Fruit fly (Drosophila melanogaster): Measurements from ENCODE around the gene CG5280.

Gene CG5280

dm6 chr3L:9023627-9024026 lies 33.6 kb upstream of the CG5280 start (continued):
- TF ChIP-seq gsb-n (tag; optimal IDR thresholded peaks at IDR 0.05) (peak; percentile 45), PHDP (tag; optimal IDR thresholded peaks at IDR 0.05) (peak; percentile 52), prd (optimal IDR thresholded peaks at IDR 0.05) (no peak), prd (GFP tag; IDR thresholded peaks at IDR 0.05) (peak; percentile 89), br (optimal IDR thresholded peaks at IDR 0.05) (no peak), unc-4 (GFP tag; IDR thresholded peaks at IDR 0.05; ENCODE audit: partially characterized antibody) (no peak), CG12155 (GFP tag; optimal IDR thresholded peaks at IDR 0.05) (peak; percentile 67), dimm (GFP tag; IDR thresholded peaks at IDR 0.05) (no peak), CG4328 (GFP tag; optimal IDR thresholded peaks at IDR 0.05) (no peak), nau (GFP tag; optimal IDR thresholded peaks at IDR 0.05) (no peak), Hmx (GFP tag; optimal IDR thresholded peaks at IDR 0.05) (no peak), Dad (GFP tag; optimal IDR thresholded peaks at IDR 0.05) (peak; percentile 40), CG16815 (GFP tag; optimal IDR thresholded peaks at IDR 0.05) (peak; percentile 75), btn (GFP tag; optimal IDR thresholded peaks at IDR 0.05) (peak; percentile 63), bcd (GFP tag; optimal IDR thresholded peaks at IDR 0.05) (peak; percentile 43), danr (GFP tag; IDR thresholded peaks at IDR 0.05) (no peak), grau (tag; optimal IDR thresholded peaks at IDR 0.05) (peak; percentile 70), nom (GFP tag; optimal IDR thresholded peaks at IDR 0.05) (no peak), esg (GFP tag; conservative IDR thresholded peaks at IDR 0.05) (peak; percentile 24; the same call in 1 of the 2 replicates), Hr78 (GFP tag; optimal IDR thresholded peaks at IDR 0.05) (no peak), Nf-YC (tag; optimal IDR thresholded peaks at IDR 0.05) (no peak), CG8281 (tag; optimal IDR thresholded peaks at IDR 0.05) (peak; percentile 8), pnt (GFP tag; optimal IDR thresholded peaks at IDR 0.05) (peak; percentile 49), hth (optimal IDR thresholded peaks at IDR 0.05) (no peak), Poxn (GFP tag; IDR thresholded peaks at IDR 0.05) (no peak), CG12942 (GFP tag; optimal IDR thresholded peaks at IDR 0.05) (peak; percentile 8), CG3995 (GFP tag; optimal IDR thresholded peaks at IDR 0.05) (no peak), p53 (GFP tag; optimal IDR thresholded peaks at IDR 0.05) (no peak), CHES-1-like (GFP tag; optimal IDR thresholded peaks at IDR 0.05) (no peak), Pdp1 (GFP tag; optimal IDR thresholded peaks at IDR 0.05) (peak; percentile 57 to 74), sisA (GFP tag; IDR thresholded peaks at IDR 0.05) (peak; percentile 50), dan (GFP tag; IDR thresholded peaks at IDR 0.05) (peak; percentile 69), CG1024 (GFP tag; IDR thresholded peaks at IDR 0.05) (peak; percentile 74), CG12769 (tag; optimal IDR thresholded peaks at IDR 0.05) (peak; percentile 34), CG13123 (GFP tag; optimal IDR thresholded peaks at IDR 0.05) (no peak), Adf1 (GFP tag; IDR thresholded peaks at IDR 0.05) (no peak), gcm2 (GFP tag; optimal IDR thresholded peaks at IDR 0.05) (peak; percentile 16), CG6654 (GFP tag; optimal IDR thresholded peaks at IDR 0.05) (no peak), ftz-f1 (GFP tag; optimal IDR thresholded peaks at IDR 0.05) (no peak), odd (GFP tag; optimal IDR thresholded peaks at IDR 0.05) (no peak), Rfx (GFP tag; IDR thresholded peaks at IDR 0.05) (peak; percentile 38), Chrac-16 (GFP tag; optimal IDR thresholded peaks at IDR 0.05) (peak; percentile 77), E2f2 (GFP tag; IDR thresholded peaks at IDR 0.05) (peak; percentile 21; the same call in 1 of the 2 replicates), NC2β (GFP tag; optimal IDR thresholded peaks at IDR 0.05) (peak; percentile 71), Lim3 (GFP tag; IDR thresholded peaks at IDR 0.05) (no peak), chm (GFP tag; IDR thresholded peaks at IDR 0.05) (peak; percentile 41; the same call in 1 of the 2 replicates), CG2889 (GFP tag; IDR thresholded peaks at IDR 0.05) (no peak), eve (GFP tag; optimal IDR thresholded peaks at IDR 0.05) (no peak), dysf (GFP tag; IDR thresholded peaks at IDR 0.05) (peak; percentile 56; the same call in 1 of the 3 replicates), Myb (GFP tag; optimal IDR thresholded peaks at IDR 0.05) (peak; percentile 17), Fer3 (tag; optimal IDR thresholded peaks at IDR 0.05) (peak; percentile 15), CG15514 (GFP tag; optimal IDR thresholded peaks at IDR 0.05) (no peak), org-1 (GFP tag; optimal IDR thresholded peaks at IDR 0.05) (no peak)
